Worm (Caenorhabditis elegans): ENCODE measurements around the gene Y73B3B.3.

DNA sequence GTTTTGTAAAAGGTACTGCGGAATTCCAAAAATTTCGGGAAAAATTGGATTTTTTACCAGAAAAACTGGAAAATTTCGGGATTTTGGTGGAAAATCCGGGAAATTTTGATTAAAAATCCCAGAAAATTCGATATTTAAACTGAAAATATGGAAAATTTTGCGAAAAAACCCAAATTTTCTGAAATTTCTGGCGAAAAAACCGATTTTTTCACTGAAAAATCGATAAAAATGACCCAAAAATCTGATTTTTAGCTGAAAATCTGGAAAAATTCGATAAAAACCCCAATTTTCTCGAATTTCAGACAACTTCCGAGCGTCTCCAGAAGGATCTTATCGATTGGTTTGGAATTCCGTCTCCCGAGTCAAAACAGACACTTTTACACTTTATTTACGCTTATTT is 17.3 kb upstream of the Y73B3B.3 start, which contains the start of gene T08D2.8:
- no peak for TF ChIP-seq pqm-1 (tag; optimal IDR thresholded peaks at IDR 0.05)
- no peak for TF ChIP-seq hmg-11 (tag; optimal IDR thresholded peaks at IDR 0.05)
- TF ChIP-seq mdl-1 (tag; optimal IDR thresholded peaks at IDR 0.05) = no peak
- TF ChIP-seq ceh-82 (tag; optimal IDR thresholded peaks at IDR 0.05) = no peak
- TF ChIP-seq fkh-10 (GFP tag; optimal IDR thresholded peaks at IDR 0.05) = no peak
- TF ChIP-seq lin-15B (tag; optimal IDR thresholded peaks at IDR 0.05) = no peak
